Worm (Caenorhabditis elegans) whole organism, young adult: ENCODE data around the gene sul-3.
A peak's percentile ranks its signal among the peaks of the same experiment; 100 is the strongest.

Experiments
- B0261.1 ChIP-seq: sonication (generic microtip); optimal IDR thresholded peaks from 2 replicates; lab custom pipeline; 2016; ENCODE audit warnings: mild to moderate bottlenecking, missing genetic modification characterization, moderate library complexity, missing compliant biosample characterization
- F22D6.2 ChIP-seq: sonication (generic microtip); optimal IDR thresholded peaks from 2 replicates; lab custom pipeline; 2016; ENCODE audit warnings: mild to moderate bottlenecking, missing genetic modification characterization, missing compliant biosample characterization
- F33H1.4 ChIP-seq: fragments of 200-800 bp; sonication (Bioruptor generic); IDR thresholded peaks from 2 replicates; pipeline ENCODE4 v1.3.6; 2022; ENCODE audit warnings: missing genetic modification reagents, missing genetic modification characterization, missing compliant biosample characterization
- F52B5.7 ChIP-seq: sonication (generic microtip); optimal IDR thresholded peaks from 2 replicates; lab custom pipeline; 2016; ENCODE audit warnings: mild to moderate bottlenecking, missing genetic modification characterization, missing compliant biosample characterization
- K12H6.12 ChIP-seq: fragments of 200-800 bp; sonication (Bioruptor generic); optimal IDR thresholded peaks from 2 replicates; lab custom pipeline; 2018; ENCODE audit warnings: mild to moderate bottlenecking, missing genetic modification characterization, missing compliant biosample characterization
- Y53F4B.3 ChIP-seq: fragments of 200-800 bp; sonication (Bioruptor generic); IDR thresholded peaks from 2 replicates; pipeline ENCODE4 v1.3.6; 2022; ENCODE audit warnings: missing genetic modification reagents, missing genetic modification characterization, missing compliant biosample characterization
- Y56A3A.18 ChIP-seq: fragments of 200-800 bp; sonication (Bioruptor generic); IDR thresholded peaks from 2 replicates; pipeline ENCODE4 v1.3.6; 2022; ENCODE audit warnings: missing genetic modification reagents, missing genetic modification characterization, missing compliant biosample characterization
- Y79H2A.3 ChIP-seq: fragments of 200-800 bp; sonication (Bioruptor generic); conservative IDR thresholded peaks from 2 replicates; pipeline ENCODE4 v1.3.6; 2022; ENCODE audit warnings: missing genetic modification reagents, missing genetic modification characterization, missing compliant biosample characterization
- ZK185.1 ChIP-seq: sonication (generic microtip); optimal IDR thresholded peaks from 2 replicates; lab custom pipeline; 2016; ENCODE audit warnings: mild to moderate bottlenecking, missing genetic modification characterization, missing compliant biosample characterization; ENCODE audit not compliant: poor library complexity, severe bottlenecking
- akir-1 ChIP-seq: fragments of 200-800 bp; sonication (Bioruptor generic); optimal IDR thresholded peaks from 2 replicates; lab custom pipeline; 2018; ENCODE audit warnings: mild to moderate bottlenecking, missing genetic modification characterization, moderate library complexity, missing compliant biosample characterization
- athp-1 ChIP-seq: sonication (generic microtip); optimal IDR thresholded peaks from 2 replicates; lab custom pipeline; 2017; ENCODE audit warnings: mild to moderate bottlenecking, missing genetic modification characterization, missing compliant biosample characterization
- attf-3 ChIP-seq: fragments of 200-800 bp; sonication (Bioruptor generic); conservative IDR thresholded peaks from 2 replicates; pipeline ENCODE4 v1.3.6; 2022; ENCODE audit warnings: missing genetic modification reagents, missing genetic modification characterization, missing compliant biosample characterization
- attf-5 ChIP-seq: fragments of 200-800 bp; sonication (Bioruptor generic); optimal IDR thresholded peaks from 2 replicates; lab custom pipeline; 2018; ENCODE audit warnings: mild to moderate bottlenecking, missing genetic modification characterization, missing compliant biosample characterization
- bed-2 ChIP-seq: fragments of 200-800 bp; sonication (Bioruptor generic); IDR thresholded peaks from 2 replicates; pipeline ENCODE4 v1.3.6; 2022; ENCODE audit warnings: missing genetic modification reagents, missing genetic modification characterization, missing compliant biosample characterization
- cebp-1 ChIP-seq, 2 experiments: fragments of 200-800 bp in 1 of 2; sonication (Bioruptor generic) in 1 of 2; sonication (generic microtip) in 1 of 2; IDR thresholded peaks in 1 of 2; optimal IDR thresholded peaks in 1 of 2; 2 replicates each; pipeline versions ENCODE4 v1.3.6 to Lab custom; 2017 to 2022; ENCODE audit warnings: missing compliant biosample characterization in 2 of 2, missing genetic modification characterization in 2 of 2, mild to moderate bottlenecking in 1 of 2, missing genetic modification reagents in 1 of 2, moderate library complexity in 1 of 2
- ceh-100 ChIP-seq: fragments of 200-800 bp; sonication (Bioruptor generic); IDR thresholded peaks from 2 replicates; pipeline ENCODE4 v1.3.6; 2022; ENCODE audit warnings: missing genetic modification reagents, missing genetic modification characterization, missing compliant biosample characterization
- ceh-27 ChIP-seq: fragments of 200-800 bp; sonication (Bioruptor generic); optimal IDR thresholded peaks from 2 replicates; lab custom pipeline; 2018; ENCODE audit warnings: mild to moderate bottlenecking, missing genetic modification characterization, moderate library complexity, missing compliant biosample characterization
- ceh-58 ChIP-seq: fragments of 200-800 bp; sonication (Bioruptor generic); IDR thresholded peaks from 2 replicates; pipeline ENCODE4 v1.3.6; 2022; ENCODE audit warnings: missing genetic modification characterization, missing compliant biosample characterization
- die-1 ChIP-seq: sonication (generic microtip); optimal IDR thresholded peaks from 2 replicates; lab custom pipeline; 2016; ENCODE audit warnings: missing genotype, mild to moderate bottlenecking, missing genetic modification characterization, missing compliant biosample characterization
- dox-1 ChIP-seq: fragments of 200-800 bp; sonication (Bioruptor generic); IDR thresholded peaks from 2 replicates; pipeline ENCODE4 v1.3.6; 2022; ENCODE audit warnings: missing genetic modification reagents, missing genetic modification characterization, missing compliant biosample characterization
- egrh-3 ChIP-seq: fragments of 200-800 bp; sonication (Bioruptor generic); IDR thresholded peaks from 2 replicates; pipeline ENCODE4 v1.3.6; 2022; ENCODE audit warnings: missing genetic modification reagents, missing genetic modification characterization, missing compliant biosample characterization
- ets-4 ChIP-seq: fragments of 200-800 bp; sonication (Bioruptor generic); optimal IDR thresholded peaks from 2 replicates; lab custom pipeline; 2018; ENCODE audit warnings: mild to moderate bottlenecking, missing genetic modification characterization, missing compliant biosample characterization
- gei-17 ChIP-seq: fragments of 200-800 bp; sonication (Bioruptor generic); optimal IDR thresholded peaks from 2 replicates; lab custom pipeline; 2018; ENCODE audit warnings: mild to moderate bottlenecking, missing genetic modification characterization, missing compliant biosample characterization
- him-1 ChIP-seq: sonication (generic microtip); optimal IDR thresholded peaks from 2 replicates; lab custom pipeline; 2016; ENCODE audit warnings: missing genotype, missing genetic modification reagents, missing genetic modification characterization, missing compliant biosample characterization
- hmg-1.2 ChIP-seq: fragments of 200-800 bp; sonication (Bioruptor generic); IDR thresholded peaks from 2 replicates; pipeline ENCODE4 v1.3.6; 2022; ENCODE audit warnings: missing genetic modification reagents, missing genetic modification characterization, missing compliant biosample characterization
- lin-35 ChIP-seq, 3 experiments: fragments of 150-350 bp in 2 of 3; sonication (generic microtip) in 1 of 3; optimal IDR thresholded peaks; 2 replicates each; lab custom pipeline; 2014 to 2018; ENCODE audit warnings: missing biosample characterization in 3 of 3, missing genetic modification characterization in 3 of 3, missing genetic modification reagents in 3 of 3
- lin-40 ChIP-seq: sonication (generic microtip); optimal IDR thresholded peaks from 2 replicates; lab custom pipeline; 2016; ENCODE audit warnings: missing genetic modification characterization, mild to moderate bottlenecking, missing compliant biosample characterization, missing genotype, missing genetic modification reagents
- madf-6 ChIP-seq: fragments of 200-800 bp; sonication (Bioruptor generic); IDR thresholded peaks from 2 replicates; pipeline ENCODE4 v1.3.6; 2022; ENCODE audit warnings: missing genetic modification reagents, missing genetic modification characterization, missing compliant biosample characterization
- mes-4 ChIP-seq: sonication (generic microtip); optimal IDR thresholded peaks from 2 replicates; lab custom pipeline; 2016; ENCODE audit warnings: missing genotype, missing genetic modification characterization, missing compliant biosample characterization
- nfya-1 ChIP-seq: sonication (generic microtip); optimal IDR thresholded peaks from 2 replicates; lab custom pipeline; 2017; ENCODE audit warnings: antibody characterized with exemption, missing compliant biosample characterization, missing genetic modification characterization, borderline replicate concordance; ENCODE audit not compliant: insufficient read depth
- nhr-120 ChIP-seq: fragments of 200-800 bp; sonication (Bioruptor generic); IDR thresholded peaks from 2 replicates; pipeline ENCODE4 v1.3.6; 2022; ENCODE audit warnings: missing genetic modification characterization, missing compliant biosample characterization
- nhr-80 ChIP-seq: sonication (generic microtip); optimal IDR thresholded peaks from 2 replicates; lab custom pipeline; 2016; ENCODE audit warnings: missing genetic modification characterization, missing compliant biosample characterization
- pha-4 ChIP-seq: fragments of 150-350 bp; sonication (generic microtip); optimal IDR thresholded peaks from 2 replicates; lab custom pipeline; 2014; ENCODE audit warnings: missing biosample characterization, missing genetic modification reagents, missing genetic modification characterization
- rcor-1 ChIP-seq: fragments of 200-800 bp; sonication (Bioruptor generic); IDR thresholded peaks from 2 replicates; pipeline ENCODE4 v1.3.6; 2022; ENCODE audit warnings: missing genetic modification reagents, missing genetic modification characterization, missing compliant biosample characterization
- repo-1 ChIP-seq: sonication (generic microtip); optimal IDR thresholded peaks from 2 replicates; lab custom pipeline; 2017; ENCODE audit warnings: mild to moderate bottlenecking, missing genetic modification characterization, missing compliant biosample characterization
- snpc-4 ChIP-seq, 5 experiments: fragments of 150-350 bp in 1 of 5; sonication (generic microtip) in 4 of 5; optimal IDR thresholded peaks; 2 replicates each; lab custom pipeline; 2014 to 2018; ENCODE audit warnings: missing genetic modification characterization in 5 of 5, missing biosample characterization in 3 of 5, antibody characterized with exemption in 2 of 5, mild to moderate bottlenecking in 2 of 5, missing compliant biosample characterization in 2 of 5, missing genotype in 2 of 5, moderate library complexity in 2 of 5, missing genetic modification reagents in 1 of 5
- somi-1 ChIP-seq: fragments of 200-800 bp; sonication (Bioruptor generic); optimal IDR thresholded peaks from 2 replicates; lab custom pipeline; 2018; ENCODE audit warnings: mild to moderate bottlenecking, missing genetic modification characterization, missing compliant biosample characterization
- tbp1 ChIP-seq: fragments of 200-800 bp; sonication (Bioruptor generic); optimal IDR thresholded peaks from 2 replicates; lab custom pipeline; 2018; ENCODE audit warnings: mild to moderate bottlenecking, missing genetic modification characterization, missing compliant biosample characterization
- zim-3 ChIP-seq: sonication (generic microtip); optimal IDR thresholded peaks from 2 replicates; lab custom pipeline; 2017; ENCODE audit warnings: mild to moderate bottlenecking, missing genetic modification characterization, moderate library complexity, missing compliant biosample characterization
- ztf-26 ChIP-seq: sonication (generic microtip); optimal IDR thresholded peaks from 2 replicates; lab custom pipeline; 2017; ENCODE audit warnings: missing genetic modification characterization, missing compliant biosample characterization
- ztf-6 ChIP-seq: fragments of 200-800 bp; sonication (Bioruptor generic); IDR thresholded peaks from 2 replicates; pipeline ENCODE4 v1.3.6; 2022; ENCODE audit warnings: missing genetic modification reagents, missing genetic modification characterization, missing compliant biosample characterization

The sul-3 gene

ce11 chrX:7793377-7794041 lies 40.5 kb downstream of the sul-3 start, which contains the start of gene ZK154.6:
ZK154.6 (minus strand) TSS chrX:7793563.
- TF ChIP-seq hmg-1.2 (GFP tag; lab: Robert Waterston, UW) (peak; percentile 50; the same call in 1 of the 2 replicates), cebp-1 (GFP tag; IDR thresholded peaks at IDR 0.05; lab: Robert Waterston, UW) (peak; percentile 86), cebp-1 (tag; optimal IDR thresholded peaks at IDR 0.05; lab: Kevin White, UChicago) (peak; percentile 97), ZK185.1 (tag; lab: Kevin White, UChicago) (peak; percentile 18), F52B5.7 (tag; lab: Kevin White, UChicago) (no peak), athp-1 (tag; lab: Kevin White, UChicago) (no peak), pha-4 (no peak)

- TF ChIP-seq lin-35 (GFP tag; optimal IDR thresholded peaks at IDR 0.05; lab: Kevin White, UChicago) (peak in 1 of 3 experiments; percentile 42), gei-17 (no peak), cebp-1 (GFP tag; IDR thresholded peaks at IDR 0.05; lab: Robert Waterston, UW) (peak; percentile 87), cebp-1 (tag; optimal IDR thresholded peaks at IDR 0.05; lab: Kevin White, UChicago) (peak; percentile 97), K12H6.12 (tag; lab: Kevin White, UChicago) (peak; percentile 27), lin-40 (tag; lab: Kevin White, UChicago) (peak; percentile 13), F22D6.2 (tag; lab: Kevin White, UChicago) (no peak), egrh-3 (GFP tag; lab: Robert Waterston, UW) (no peak)
- TF ChIP-seq, all 124 proteins: peak for 4
Observed at ce11 chrX:7791802-7792201, 42.2 kb downstream of the sul-3 start.

- TF ChIP-seq zim-3 (tag; lab: Kevin White, UChicago) (no peak), ceh-58 (GFP tag; lab: Robert Waterston, UW) (no peak), F33H1.4 (GFP tag; lab: Robert Waterston, UW) (no peak), ceh-100 (GFP tag; lab: Robert Waterston, UW) (no peak), attf-3 (no peak), mes-4 (tag; lab: Kevin White, UChicago) (no peak), Y79H2A.3 (GFP tag; lab: Robert Waterston, UW) (no peak), die-1 (tag; lab: Kevin White, UChicago) (no peak), tbp1 (peak; percentile 14), Y56A3A.18 (GFP tag; lab: Robert Waterston, UW) (no peak), nfya-1 (no peak), bed-2 (GFP tag; lab: Robert Waterston, UW) (no peak), somi-1 (GFP tag; lab: Kevin White, UChicago) (no peak), repo-1 (no peak), nhr-120 (GFP tag; lab: Robert Waterston, UW) (no peak), snpc-4 (GFP tag; optimal IDR thresholded peaks at IDR 0.05; lab: Kevin White, UChicago) (no peak), snpc-4 (tag; optimal IDR thresholded peaks at IDR 0.05; lab: Kevin White, UChicago) (no peak), cebp-1 (GFP tag; IDR thresholded peaks at IDR 0.05; lab: Robert Waterston, UW) (no peak), cebp-1 (tag; optimal IDR thresholded peaks at IDR 0.05; lab: Kevin White, UChicago) (peak; percentile 63), Y53F4B.3 (GFP tag; lab: Robert Waterston, UW) (no peak), nhr-80 (tag; lab: Kevin White, UChicago) (peak; percentile 55), akir-1 (GFP tag; lab: Kevin White, UChicago) (no peak), madf-6 (GFP tag; lab: Robert Waterston, UW) (no peak; the same call in 1 of the 2 replicates), ets-4 (GFP tag; lab: Kevin White, UChicago) (no peak), lin-40 (tag; lab: Kevin White, UChicago) (no peak), him-1 (tag; lab: Kevin White, UChicago) (no peak), ceh-27 (GFP tag; lab: Kevin White, UChicago) (peak; percentile 31), ztf-26 (no peak), ZK185.1 (tag; lab: Kevin White, UChicago) (no peak), ztf-6 (GFP tag; lab: Robert Waterston, UW) (no peak), dox-1 (GFP tag; lab: Robert Waterston, UW) (peak; percentile 57; the same call in 1 of the 2 replicates), athp-1 (tag; lab: Kevin White, UChicago) (no peak), attf-5 (GFP tag; lab: Kevin White, UChicago) (peak; percentile 47), B0261.1 (tag; lab: Kevin White, UChicago) (no peak), rcor-1 (GFP tag; lab: Robert Waterston, UW) (0 out of 2 replicates have a peak, but pooled peaks have one; percentile 16)
Observed at ce11 chrX:7787885-7788353, 46.1 kb downstream of the sul-3 start, which contains the start of gene ZK154.5. ZK154.5 (minus strand) TSS chrX:7787935.
